Worm (Caenorhabditis elegans): ENCODE results near the gene flp-7.

Gene flp-7

DNA sequence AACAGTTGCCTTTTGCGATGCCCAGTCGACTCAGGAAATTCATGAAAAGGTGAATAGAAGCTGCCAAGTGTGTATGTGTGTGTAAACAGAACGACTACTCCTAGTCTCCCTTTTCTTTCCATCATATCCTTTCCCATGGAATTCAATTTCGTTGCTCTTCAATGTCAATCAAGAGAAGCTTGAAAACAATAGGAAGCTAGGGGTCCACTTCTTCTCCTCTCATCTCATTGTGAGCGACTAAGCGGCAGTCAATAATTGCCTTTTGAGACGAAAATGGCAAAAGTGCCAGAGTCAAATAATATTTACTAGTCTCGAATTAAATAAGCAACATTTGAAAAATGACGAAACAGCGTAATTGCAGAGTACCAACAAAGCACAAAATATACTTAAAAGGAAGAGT lies 16.1 kb upstream of the flp-7 start:
- TF ChIP-seq nfya-1 (tag; optimal IDR thresholded peaks at IDR 0.05; ENCODE audit: insufficient read depth) (no peak), lsy-12 (tag; optimal IDR thresholded peaks at IDR 0.05) (no peak), egl-5 (tag; optimal IDR thresholded peaks at IDR 0.05) (no peak), aly-2 (tag; optimal IDR thresholded peaks at IDR 0.05) (no peak), snpc-4 (tag; optimal IDR thresholded peaks at IDR 0.05) (no peak), unc-39 (tag; optimal IDR thresholded peaks at IDR 0.05) (no peak), nhr-28 (tag; optimal IDR thresholded peaks at IDR 0.05) (no peak), jun-1 (tag; optimal IDR thresholded peaks at IDR 0.05) (no peak), pqm-1 (tag; optimal IDR thresholded peaks at IDR 0.05) (no peak), mml-1 (tag; optimal IDR thresholded peaks at IDR 0.05) (no peak), ztf-4 (tag; optimal IDR thresholded peaks at IDR 0.05) (no peak), fkh-10 (GFP tag; optimal IDR thresholded peaks at IDR 0.05) (no peak), sea-2 (GFP tag; optimal IDR thresholded peaks at IDR 0.05) (no peak), nhr-67 (tag; optimal IDR thresholded peaks at IDR 0.05) (no peak), ama-1 (optimal IDR thresholded peaks at IDR 0.05) (no peak)

ce11 chrX:5872153-5872552 lies 13.5 kb upstream of the flp-7 start:
- TF ChIP-seq nhr-67 (tag; optimal IDR thresholded peaks at IDR 0.05): no peak

- TF ChIP-seq nhr-67 (tag; optimal IDR thresholded peaks at IDR 0.05): no peak
- TF ChIP-seq jun-1 (tag; optimal IDR thresholded peaks at IDR 0.05): no peak
- TF ChIP-seq elt-3 (tag; optimal IDR thresholded peaks at IDR 0.05): no peak
- TF ChIP-seq tbx-2 (tag; optimal IDR thresholded peaks at IDR 0.05): no peak
- no peak for TF ChIP-seq nhr-23 (tag; optimal IDR thresholded peaks at IDR 0.05)
- TF ChIP-seq ceh-28 (tag; optimal IDR thresholded peaks at IDR 0.05): no peak
Observed at ce11 chrX:5875567-5875966, 10.1 kb upstream of the flp-7 start, which contains the start of gene F49E10.4. Gene F49E10.4, plus strand, starts transcription at chrX:5875867.

ce11 chrX:5877039-5877438 lies 8.6 kb upstream of the flp-7 start:
- peak; percentile 50 for TF ChIP-seq fkh-10 (GFP tag; optimal IDR thresholded peaks at IDR 0.05)
- TF ChIP-seq zag-1 (tag; optimal IDR thresholded peaks at IDR 0.05): no peak

DNA sequence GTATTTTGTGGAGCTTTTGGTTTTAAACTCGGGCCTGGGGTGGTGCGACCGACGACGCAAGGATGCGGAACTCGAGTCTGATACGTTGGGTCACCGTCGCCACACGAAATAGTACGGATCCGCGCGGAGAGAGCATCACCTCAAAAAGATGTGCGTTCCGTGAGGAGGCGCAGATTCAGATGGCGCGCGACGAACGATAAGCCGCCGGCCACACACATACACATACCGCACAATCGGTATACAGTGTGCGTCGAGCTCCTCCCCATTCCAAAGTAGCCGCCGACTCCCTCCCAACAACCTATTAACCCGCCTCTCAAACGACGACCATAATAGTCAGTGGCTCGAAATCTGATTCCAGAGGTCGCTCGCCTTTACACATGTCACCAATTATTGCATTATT lies 4.4 kb downstream of the flp-7 start, which contains the start of gene F49E10.2:
Gene F49E10.2 (plus strand): TSS at position 301 of the 400 bp plus-strand sequence.
- TF ChIP-seq snpc-4 (tag; optimal IDR thresholded peaks at IDR 0.05) (no peak), fkh-2 (tag; optimal IDR thresholded peaks at IDR 0.05) (no peak), R02D3.7 (tag; optimal IDR thresholded peaks at IDR 0.05) (no peak), elt-2 (tag; optimal IDR thresholded peaks at IDR 0.05) (no peak), nhr-11 (tag; optimal IDR thresholded peaks at IDR 0.05) (no peak), aly-2 (tag; optimal IDR thresholded peaks at IDR 0.05) (no peak), mml-1 (tag; optimal IDR thresholded peaks at IDR 0.05) (no peak), tbx-2 (tag; optimal IDR thresholded peaks at IDR 0.05) (no peak), pha-4 (tag; optimal IDR thresholded peaks at IDR 0.05) (no peak), sea-2 (GFP tag; optimal IDR thresholded peaks at IDR 0.05) (no peak), nhr-12 (tag; optimal IDR thresholded peaks at IDR 0.05) (no peak), zag-1 (tag; optimal IDR thresholded peaks at IDR 0.05) (no peak), nhr-77 (tag; optimal IDR thresholded peaks at IDR 0.05) (no peak), jun-1 (tag; optimal IDR thresholded peaks at IDR 0.05) (no peak)

DNA sequence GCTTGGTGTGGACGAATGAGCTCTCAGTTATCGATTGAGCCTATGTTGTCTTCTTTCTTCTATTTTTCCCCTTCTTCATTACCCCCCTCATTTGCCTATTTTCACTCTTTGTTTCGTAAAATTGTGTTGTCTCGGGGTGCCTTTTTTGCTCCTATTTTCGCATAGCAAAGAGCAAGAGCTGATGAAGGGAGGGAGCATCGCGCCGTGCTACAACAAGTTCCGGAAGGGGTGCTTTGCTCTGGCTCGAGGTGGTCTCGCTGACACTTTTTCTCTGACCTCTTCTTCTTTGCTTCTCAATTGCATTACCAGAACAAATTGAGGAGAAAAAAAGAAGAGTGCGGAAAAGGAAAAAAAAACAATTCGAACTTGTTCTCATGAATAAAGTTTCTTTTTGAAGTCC lies 10.3 kb downstream of the flp-7 start:
- TF ChIP-seq nfya-1 (tag; optimal IDR thresholded peaks at IDR 0.05; ENCODE audit: insufficient read depth) (peak; percentile 11), nhr-25 (tag; optimal IDR thresholded peaks at IDR 0.05) (no peak), sea-2 (GFP tag; optimal IDR thresholded peaks at IDR 0.05) (peak; percentile 33), lin-39 (tag; optimal IDR thresholded peaks at IDR 0.05) (peak; percentile 35), fkh-10 (GFP tag; optimal IDR thresholded peaks at IDR 0.05) (peak; percentile 93), lsy-12 (tag; optimal IDR thresholded peaks at IDR 0.05) (no peak), ceh-82 (tag; optimal IDR thresholded peaks at IDR 0.05) (no peak), unc-39 (tag; optimal IDR thresholded peaks at IDR 0.05) (no peak)

ce11 chrX:5897038-5897437 lies 11.4 kb downstream of the flp-7 start, which contains the start of gene tbc-16:
Gene tbc-16, plus strand, starts transcription at chrX:5897338.
- TF ChIP-seq ztf-4 (tag; optimal IDR thresholded peaks at IDR 0.05) (no peak), nhr-12 (tag; optimal IDR thresholded peaks at IDR 0.05) (no peak), sea-2 (GFP tag; optimal IDR thresholded peaks at IDR 0.05) (no peak), nhr-23 (tag; optimal IDR thresholded peaks at IDR 0.05) (no peak), unc-62 (GFP tag; optimal IDR thresholded peaks at IDR 0.05) (no peak), ztf-11 (tag; optimal IDR thresholded peaks at IDR 0.05) (no peak), nhr-237 (tag; optimal IDR thresholded peaks at IDR 0.05) (no peak), elt-3 (tag; optimal IDR thresholded peaks at IDR 0.05) (no peak), ama-1 (optimal IDR thresholded peaks at IDR 0.05) (no peak), R02D3.7 (tag; optimal IDR thresholded peaks at IDR 0.05) (no peak), nhr-76 (tag; optimal IDR thresholded peaks at IDR 0.05) (no peak), aly-2 (tag; optimal IDR thresholded peaks at IDR 0.05) (no peak), ZK546.5 (tag; optimal IDR thresholded peaks at IDR 0.05) (no peak), lin-39 (tag; optimal IDR thresholded peaks at IDR 0.05) (no peak), nhr-28 (tag; optimal IDR thresholded peaks at IDR 0.05) (no peak), elt-1 (tag; optimal IDR thresholded peaks at IDR 0.05) (no peak), daf-12 (tag; optimal IDR thresholded peaks at IDR 0.05) (no peak), zag-1 (tag; optimal IDR thresholded peaks at IDR 0.05) (no peak)

All from whole organism, L3 larva.